Fruit fly (Drosophila melanogaster) whole organism: ENCODE results near the gene firl.

Experiments used
- CG8478 ChIP-seq: fragments of >200 bp; optimal IDR thresholded peaks from 2 replicates; lab custom pipeline; 2018; ENCODE audit warnings: inconsistent platforms
- Dll ChIP-seq: fragments of >200 bp; optimal IDR thresholded peaks from 2 replicates; lab custom pipeline; 2017
- pan ChIP-seq: fragments of >200 bp; optimal IDR thresholded peaks from 2 replicates; lab custom pipeline; 2017
- psq ChIP-seq: fragments of >200 bp; optimal IDR thresholded peaks from 2 replicates; lab custom pipeline; 2017
- usp ChIP-seq: fragments of >200 bp; optimal IDR thresholded peaks from 2 replicates; lab custom pipeline; 2017; ENCODE audit warnings: missing biosample characterization, missing genetic modification characterization, mixed read lengths

DNA sequence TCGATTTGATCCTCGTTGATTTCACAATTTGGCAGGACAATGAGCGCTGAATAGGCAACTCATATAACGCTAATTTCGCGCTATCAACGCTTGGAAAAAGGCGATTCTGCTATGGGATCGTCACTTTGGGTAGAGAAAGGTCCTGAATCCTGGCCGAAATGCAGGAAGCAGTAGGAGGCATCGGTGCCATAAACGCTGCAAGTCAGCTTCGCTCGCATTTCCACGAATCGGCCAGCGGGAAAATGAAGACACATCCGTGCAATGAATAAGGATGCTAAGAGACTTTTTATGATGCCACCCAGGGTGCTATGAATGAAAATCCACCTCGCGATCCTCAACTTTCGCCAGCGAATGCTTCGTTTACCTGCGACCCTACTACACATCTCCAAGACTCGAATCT lies 20.9 kb upstream of the firl start:
- no peak for TF ChIP-seq pan (lab: Kevin White, UChicago)
- TF ChIP-seq psq (lab: Kevin White, UChicago) = no peak
- no peak for TF ChIP-seq Dll (lab: Kevin White, UChicago)
- no peak for TF ChIP-seq CG8478 (lab: Kevin White, UChicago)
- no peak for TF ChIP-seq usp (GFP tag; lab: Kevin White, UChicago)
